Fruit fly (Drosophila melanogaster) whole organism, embryonic: ENCODE measurements around the gene rk.

ENCODE experiments used
- Aef1 ChIP-seq: fragments of 200-800 bp; sonication (Bioruptor generic); IDR thresholded peaks from 3 replicates; pipeline ENCODE4 v1.3.6; 2022; ENCODE audit warnings: missing biosample characterization, missing genetic modification characterization
- CG10565 ChIP-seq: fragments of 200-800 bp; sonication (Bioruptor generic); optimal IDR thresholded peaks from 3 replicates; lab custom pipeline; 2016; ENCODE audit warnings: missing biosample characterization, mild to moderate bottlenecking, missing genetic modification characterization
- CG13424 ChIP-seq: fragments of 200-800 bp; sonication (Bioruptor generic); optimal IDR thresholded peaks from 2 replicates; lab custom pipeline; 2019; ENCODE audit warnings: missing biosample characterization, mild to moderate bottlenecking, missing genetic modification characterization, moderate library complexity
- CG13775 ChIP-seq: fragments of 200-800 bp; sonication (Bioruptor generic); optimal IDR thresholded peaks from 3 replicates; lab custom pipeline; 2017; ENCODE audit warnings: missing biosample characterization, mild to moderate bottlenecking, missing genetic modification characterization
- CG14710 ChIP-seq: fragments of 200-800 bp; sonication (Bioruptor generic); optimal IDR thresholded peaks from 3 replicates; lab custom pipeline; 2019; ENCODE audit warnings: missing biosample characterization, mild to moderate bottlenecking, missing genetic modification characterization, moderate library complexity
- CG17186 ChIP-seq: fragments of 200-800 bp; sonication (Bioruptor generic); optimal IDR thresholded peaks from 3 replicates; lab custom pipeline; 2017; ENCODE audit warnings: missing biosample characterization, missing genetic modification reagents, missing genetic modification characterization
- CG1792 ChIP-seq: fragments of 200-800 bp; sonication (Bioruptor generic); optimal IDR thresholded peaks from 2 replicates; lab custom pipeline; 2016; ENCODE audit warnings: missing biosample characterization, missing genetic modification characterization
- CG18599 ChIP-seq: fragments of 200-800 bp; sonication (Bioruptor generic); optimal IDR thresholded peaks from 3 replicates; lab custom pipeline; 2017; ENCODE audit warnings: missing biosample characterization, missing genetic modification characterization, mild to moderate bottlenecking, moderate library complexity, missing genetic modification reagents
- CG2120 ChIP-seq: fragments of 200-800 bp; sonication (Bioruptor generic); optimal IDR thresholded peaks from 3 replicates; lab custom pipeline; 2016; ENCODE audit warnings: missing biosample characterization, missing genetic modification characterization
- CG2678 ChIP-seq: fragments of 200-800 bp; sonication (Bioruptor generic); optimal IDR thresholded peaks from 3 replicates; lab custom pipeline; 2019; ENCODE audit warnings: missing biosample characterization, mild to moderate bottlenecking, missing genetic modification characterization, moderate library complexity
- CG30403 ChIP-seq: fragments of 200-800 bp; sonication (Bioruptor generic); optimal IDR thresholded peaks from 3 replicates; lab custom pipeline; 2016; ENCODE audit warnings: missing biosample characterization, missing genetic modification characterization
- CG30431 ChIP-seq: fragments of 200-800 bp; sonication (Bioruptor generic); optimal IDR thresholded peaks from 2 replicates; lab custom pipeline; 2017; ENCODE audit warnings: missing biosample characterization, missing genetic modification characterization
- CG31224 ChIP-seq: fragments of 200-800 bp; sonication (Bioruptor generic); IDR thresholded peaks from 2 replicates; pipeline ENCODE4 v1.3.6; 2022; ENCODE audit warnings: missing biosample characterization, missing genetic modification characterization
- CG4820 ChIP-seq: fragments of 200-800 bp; sonication (Bioruptor generic); optimal IDR thresholded peaks from 3 replicates; lab custom pipeline; 2016; ENCODE audit warnings: missing biosample characterization, missing genetic modification characterization
- CG6175 ChIP-seq: fragments of 200-800 bp; sonication (Bioruptor generic); IDR thresholded peaks from 3 replicates; pipeline ENCODE4 v1.3.6; 2022; ENCODE audit warnings: missing biosample characterization, missing genetic modification characterization
- CG6689 ChIP-seq: fragments of 200-800 bp; sonication (Bioruptor generic); IDR thresholded peaks from 2 replicates; pipeline ENCODE4 v1.3.6; 2022; ENCODE audit warnings: missing biosample characterization, missing genetic modification characterization
- CG6813 ChIP-seq: fragments of 200-800 bp; sonication (Bioruptor generic); optimal IDR thresholded peaks from 2 replicates; lab custom pipeline; 2017; ENCODE audit warnings: missing biosample characterization, missing genetic modification characterization, mild to moderate bottlenecking, moderate library complexity, missing genetic modification reagents
- CG7786 ChIP-seq: fragments of 200-800 bp; sonication (Bioruptor generic); optimal IDR thresholded peaks from 2 replicates; lab custom pipeline; 2016; ENCODE audit warnings: missing biosample characterization, missing genetic modification characterization
- CG8944 ChIP-seq: fragments of 200-800 bp; sonication (Bioruptor generic); optimal IDR thresholded peaks from 3 replicates; lab custom pipeline; 2016; ENCODE audit warnings: missing biosample characterization, missing genetic modification characterization
- CG9932 ChIP-seq: fragments of 200-800 bp; sonication (Bioruptor generic); IDR thresholded peaks from 2 replicates; pipeline ENCODE4 v1.3.6; 2022; ENCODE audit warnings: missing biosample characterization, missing genetic modification characterization
- D19A ChIP-seq: fragments of 200-800 bp; optimal IDR thresholded peaks from 3 replicates; lab custom pipeline; 2019; ENCODE audit warnings: missing biosample characterization, mild to moderate bottlenecking, missing genetic modification characterization, moderate library complexity
- Dbx ChIP-seq: fragments of 200-800 bp; sonication (Bioruptor generic); IDR thresholded peaks from 3 replicates; pipeline ENCODE4 v1.3.6; 2022; ENCODE audit warnings: missing biosample characterization, missing genetic modification characterization
- Elba2 ChIP-seq: fragments of 200-800 bp; sonication (Bioruptor generic); optimal IDR thresholded peaks from 3 replicates; lab custom pipeline; 2016; ENCODE audit warnings: missing biosample characterization, missing genetic modification characterization
- GATAe ChIP-seq: fragments of 200-800 bp; sonication (Bioruptor generic); conservative IDR thresholded peaks from 2 replicates; pipeline ENCODE4 v1.3.6; 2022; ENCODE audit warnings: missing biosample characterization, missing genetic modification characterization
- H15 ChIP-seq: fragments of 200-800 bp; sonication (Bioruptor generic); IDR thresholded peaks from 3 replicates; pipeline ENCODE4 v1.3.6; 2022; ENCODE audit warnings: missing biosample characterization, missing genetic modification characterization
- Hsf ChIP-seq: fragments of 200-800 bp; sonication (Bioruptor generic); optimal IDR thresholded peaks from 3 replicates; lab custom pipeline; 2016; ENCODE audit warnings: missing biosample characterization, missing genetic modification characterization
- Oaz ChIP-seq: fragments of 200-800 bp; sonication (Bioruptor generic); IDR thresholded peaks from 2 replicates; pipeline ENCODE4 v1.3.6; 2022; ENCODE audit warnings: missing biosample characterization, missing genetic modification characterization
- Oli ChIP-seq: fragments of 200-800 bp; sonication (Bioruptor generic); optimal IDR thresholded peaks from 2 replicates; lab custom pipeline; 2018; ENCODE audit warnings: missing biosample characterization, mild to moderate bottlenecking, missing genetic modification characterization, moderate library complexity
- Spps ChIP-seq: fragments of 200-800 bp; sonication (Bioruptor generic); optimal IDR thresholded peaks from 2 replicates; lab custom pipeline; 2018; ENCODE audit warnings: missing biosample characterization, mild to moderate bottlenecking, missing genetic modification characterization
- TFAM ChIP-seq: fragments of 200-800 bp; sonication (Bioruptor generic); optimal IDR thresholded peaks from 2 replicates; lab custom pipeline; 2017; ENCODE audit warnings: missing biosample characterization, missing genetic modification characterization, inconsistent platforms
- Taf1 ChIP-seq: fragments of 200-800 bp; sonication (Bioruptor generic); IDR thresholded peaks from 2 replicates; pipeline ENCODE4 v1.3.6; 2022; ENCODE audit warnings: missing biosample characterization, missing genetic modification characterization
- YL-1 ChIP-seq: fragments of 200-800 bp; sonication (Bioruptor generic); optimal IDR thresholded peaks from 3 replicates; lab custom pipeline; 2017; ENCODE audit warnings: missing biosample characterization, mild to moderate bottlenecking, missing genetic modification characterization
- bigmax ChIP-seq: fragments of 200-800 bp; sonication (Bioruptor generic); optimal IDR thresholded peaks from 2 replicates; lab custom pipeline; 2018; ENCODE audit warnings: missing biosample characterization, mild to moderate bottlenecking, missing genetic modification characterization
- cato ChIP-seq: fragments of 200-800 bp; sonication (Bioruptor generic); optimal IDR thresholded peaks from 2 replicates; lab custom pipeline; 2016; ENCODE audit warnings: missing biosample characterization, missing genetic modification characterization, borderline replicate concordance
- dati ChIP-seq: fragments of 200-800 bp; sonication (Bioruptor generic); IDR thresholded peaks from 2 replicates; pipeline ENCODE4 v1.3.6; 2022; ENCODE audit warnings: missing biosample characterization, missing genetic modification characterization
- dimm ChIP-seq: fragments of 200-800 bp; sonication (Bioruptor generic); IDR thresholded peaks from 2 replicates; pipeline ENCODE4 v1.3.6; 2022; ENCODE audit warnings: missing biosample characterization, missing genetic modification characterization
- hkb ChIP-seq, 2 experiments: fragments of 200-800 bp in 1 of 2; fragments of >200 bp in 1 of 2; sonication (Bioruptor generic) in 1 of 2; IDR thresholded peaks in 1 of 2; optimal IDR thresholded peaks in 1 of 2; 2 replicates each; pipeline versions ENCODE4 v1.3.6 to Lab custom; 2017 to 2022; ENCODE audit warnings: missing biosample characterization in 1 of 2, missing genetic modification characterization in 1 of 2
- hth ChIP-seq: fragments of >200 bp; optimal IDR thresholded peaks from 2 replicates; lab custom pipeline; 2017; ENCODE audit warnings: inconsistent platforms
- odd ChIP-seq: fragments of 200-800 bp; sonication (Bioruptor generic); optimal IDR thresholded peaks from 2 replicates; lab custom pipeline; 2017; ENCODE audit warnings: missing biosample characterization, mild to moderate bottlenecking, missing genetic modification characterization
- onecut ChIP-seq: fragments of 200-800 bp; sonication (Bioruptor generic); IDR thresholded peaks from 2 replicates; pipeline ENCODE4 v1.3.6; 2022; ENCODE audit warnings: missing biosample characterization, missing genetic modification characterization
- pan ChIP-seq, 4 experiments: fragments of >200 bp in 3 of 4; fragments of 200-800 bp in 1 of 4; sonication (Bioruptor generic) in 1 of 4; optimal IDR thresholded peaks in 3 of 4; IDR thresholded peaks in 1 of 4; 2 replicates each; pipeline versions ENCODE4 v1.3.6 to Lab custom; 2017 to 2022; ENCODE audit warnings: missing biosample characterization in 2 of 4, missing genetic modification characterization in 2 of 4, mixed read lengths in 1 of 4
- phol ChIP-seq: fragments of 200-800 bp; sonication (Bioruptor generic); optimal IDR thresholded peaks from 3 replicates; lab custom pipeline; 2018; ENCODE audit warnings: missing biosample characterization, mild to moderate bottlenecking, missing genetic modification characterization, moderate library complexity
- pum ChIP-seq: fragments of 200-800 bp; sonication (Bioruptor generic); optimal IDR thresholded peaks from 2 replicates; lab custom pipeline; 2016; ENCODE audit warnings: missing biosample characterization, missing genetic modification characterization
- rib ChIP-seq: fragments of 200-800 bp; sonication (Bioruptor generic); IDR thresholded peaks from 2 replicates; pipeline ENCODE4 v1.3.6; 2022; ENCODE audit warnings: missing biosample characterization, missing genetic modification characterization
- shn ChIP-seq: fragments of 200-800 bp; sonication (Bioruptor generic); optimal IDR thresholded peaks from 3 replicates; lab custom pipeline; 2016; ENCODE audit warnings: missing biosample characterization, missing genetic modification characterization
- sim ChIP-seq: fragments of 200-800 bp; sonication (Bioruptor generic); IDR thresholded peaks from 2 replicates; pipeline ENCODE4 v1.3.6; 2022; ENCODE audit warnings: missing biosample characterization, missing genetic modification characterization
- slp2 ChIP-seq: fragments of 200-800 bp; sonication (Bioruptor generic); optimal IDR thresholded peaks from 2 replicates; lab custom pipeline; 2016; ENCODE audit warnings: missing biosample characterization, missing genetic modification characterization
- so ChIP-seq: fragments of 200-800 bp; sonication (Bioruptor generic); IDR thresholded peaks from 3 replicates; pipeline ENCODE4 v1.3.6; 2022; ENCODE audit warnings: missing biosample characterization, missing genetic modification characterization
- tgo ChIP-seq: fragments of 200-800 bp; sonication (Bioruptor generic); IDR thresholded peaks from 3 replicates; pipeline ENCODE4 v1.3.6; 2022; ENCODE audit warnings: missing biosample characterization, missing genetic modification characterization
- zfh2 ChIP-seq: fragments of 200-800 bp; sonication (Bioruptor generic); optimal IDR thresholded peaks from 2 replicates; lab custom pipeline; 2016; ENCODE audit warnings: missing biosample characterization, missing genetic modification characterization

rk gene

DNA sequence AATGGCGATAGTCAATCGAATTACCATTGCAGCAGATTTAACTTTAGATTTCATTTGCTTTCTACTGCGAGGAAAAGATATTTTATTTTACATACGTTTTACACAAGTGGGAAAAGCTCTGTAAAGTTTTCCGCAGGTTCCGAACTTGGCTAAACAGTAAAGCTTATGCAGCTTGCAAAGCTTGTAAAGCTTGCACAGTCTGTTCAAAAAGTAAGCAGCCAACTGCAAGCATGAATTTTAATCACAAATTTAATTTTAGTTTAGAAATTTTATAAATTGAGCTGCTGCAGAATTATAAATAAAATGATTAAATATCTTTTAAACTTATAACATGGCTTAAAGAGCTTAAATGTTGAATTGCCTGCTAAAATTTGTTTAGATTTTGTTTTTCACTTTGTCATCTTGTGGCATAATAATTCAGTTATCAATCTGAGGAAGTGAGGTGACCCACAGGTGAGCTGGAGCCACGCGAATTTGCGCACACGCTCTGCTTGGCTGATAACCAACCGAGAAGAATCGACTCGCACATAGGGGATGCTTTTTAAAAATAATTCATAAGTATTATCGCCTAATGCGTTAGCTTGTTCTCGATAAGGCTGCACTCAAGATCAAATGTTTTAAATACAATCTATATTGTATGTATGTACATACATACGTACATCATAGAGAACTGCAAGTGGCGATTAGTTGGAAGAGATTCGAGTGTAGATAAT is 10.7 kb upstream of the rk start (continued):
- no peak for TF ChIP-seq CG6813 (GFP tag; lab: Kevin White, UChicago)
- peak; percentile 61 for TF ChIP-seq CG2678
- TF ChIP-seq sim (GFP tag; lab: Robert Waterston, UW), result no peak
- no peak for TF ChIP-seq CG30431
- no peak for TF ChIP-seq CG10565 (GFP tag; lab: Kevin White, UChicago)
- no peak; the same call in 2 of the 3 replicates for TF ChIP-seq Aef1
- no peak for TF ChIP-seq cato (GFP tag; lab: Kevin White, UChicago)
- TF ChIP-seq TFAM (GFP tag; lab: Kevin White, UChicago), result no peak
- TF ChIP-seq D19A (tag; lab: Kevin White, UChicago), result peak; percentile 40
- no peak for TF ChIP-seq hth (lab: Kevin White, UChicago)
- no peak for TF ChIP-seq pan (optimal IDR thresholded peaks at IDR 0.05; lab: Kevin White, UChicago)
- no peak for TF ChIP-seq pan (GFP tag; optimal IDR thresholded peaks at IDR 0.05 in 1 of 2, IDR thresholded peaks at IDR 0.05 in 1 of 2)
- TF ChIP-seq CG18599 (GFP tag; lab: Kevin White, UChicago), result peak; percentile 59
- TF ChIP-seq phol (tag; lab: Kevin White, UChicago), result no peak
- no peak for TF ChIP-seq hkb (optimal IDR thresholded peaks at IDR 0.05; lab: Kevin White, UChicago)
- TF ChIP-seq hkb (GFP tag; IDR thresholded peaks at IDR 0.05; lab: Robert Waterston, UW), result peak; percentile 66
- TF ChIP-seq Elba2 (GFP tag; lab: Kevin White, UChicago), result no peak
- TF ChIP-seq dati, result no peak
- no peak for TF ChIP-seq Spps (tag; lab: Kevin White, UChicago)
- TF ChIP-seq zfh2, result no peak
- no peak for TF ChIP-seq CG8944 (GFP tag; lab: Kevin White, UChicago)
- no peak for TF ChIP-seq CG13424 (tag; lab: Kevin White, UChicago)
- TF ChIP-seq CG2120 (GFP tag; lab: Kevin White, UChicago), result peak; percentile 37
- TF ChIP-seq H15 (GFP tag; lab: Robert Waterston, UW), result no peak
- TF ChIP-seq CG1792, result no peak
- TF ChIP-seq slp2, result no peak
- TF ChIP-seq CG17186 (GFP tag; lab: Kevin White, UChicago), result no peak
- TF ChIP-seq CG14710 (tag; lab: Kevin White, UChicago), result no peak
- no peak for TF ChIP-seq CG7786
- no peak for TF ChIP-seq dimm
- no peak for TF ChIP-seq pum (GFP tag; lab: Kevin White, UChicago)
- no peak; the same call in 2 of the 3 replicates for TF ChIP-seq tgo (GFP tag; lab: Robert Waterston, UW)
- peak; percentile 39; the same call in 1 of the 2 replicates for TF ChIP-seq CG6689
- TF ChIP-seq CG9932, result peak; percentile 76
- TF ChIP-seq YL-1, result no peak
- TF ChIP-seq onecut, result peak; percentile 48; the same call in 1 of the 2 replicates
- peak; percentile 12; the same call in 1 of the 2 replicates for TF ChIP-seq rib (GFP tag; lab: Robert Waterston, UW)
- no peak for TF ChIP-seq odd (GFP tag; lab: Kevin White, UChicago)
- TF ChIP-seq Oli (tag; lab: Kevin White, UChicago), result peak; percentile 15
- no peak for TF ChIP-seq CG13775
- no peak; the same call in 1 of the 2 replicates for TF ChIP-seq CG31224 (GFP tag; lab: Robert Waterston, UW)
- no peak for TF ChIP-seq GATAe (GFP tag; lab: Robert Waterston, UW)
- TF ChIP-seq CG4820 (GFP tag; lab: Kevin White, UChicago), result no peak
- TF ChIP-seq Hsf (GFP tag; lab: Kevin White, UChicago), result no peak
- no peak for TF ChIP-seq CG6175 (GFP tag; lab: Robert Waterston, UW)
- no peak for TF ChIP-seq Taf1 (GFP tag; lab: Robert Waterston, UW)
- peak; percentile 51; the same call in 1 of the 3 replicates for TF ChIP-seq so (GFP tag; lab: Robert Waterston, UW)
- TF ChIP-seq CG30403 (GFP tag; lab: Kevin White, UChicago), result peak; percentile 25
- no peak for TF ChIP-seq shn (GFP tag; lab: Kevin White, UChicago)
- TF ChIP-seq Dbx (GFP tag; lab: Robert Waterston, UW), result peak; percentile 71; the same call in 2 of the 3 replicates
- TF ChIP-seq bigmax (GFP tag; lab: Kevin White, UChicago), result no peak
- TF ChIP-seq Oaz (GFP tag; lab: Robert Waterston, UW), result 0 out of 2 replicates have a peak, but pooled peaks have one; percentile 10
